Fruit fly (Drosophila melanogaster): ENCODE results near the gene CG42680.

- no peak for TF ChIP-seq CG1620 (GFP tag; optimal IDR thresholded peaks at IDR 0.05)
- TF ChIP-seq cic (GFP tag; optimal IDR thresholded peaks at IDR 0.05) = no peak
- TF ChIP-seq CG33017 (tag; optimal IDR thresholded peaks at IDR 0.05) = no peak
These were observed 23.5 kb upstream of the CG42680 start for dm6 chr2L:14611358-14612037.

Data from whole organism, adult.